Fruit fly (Drosophila melanogaster): ENCODE measurements around the gene CG34244.

CG34244 gene

DNA sequence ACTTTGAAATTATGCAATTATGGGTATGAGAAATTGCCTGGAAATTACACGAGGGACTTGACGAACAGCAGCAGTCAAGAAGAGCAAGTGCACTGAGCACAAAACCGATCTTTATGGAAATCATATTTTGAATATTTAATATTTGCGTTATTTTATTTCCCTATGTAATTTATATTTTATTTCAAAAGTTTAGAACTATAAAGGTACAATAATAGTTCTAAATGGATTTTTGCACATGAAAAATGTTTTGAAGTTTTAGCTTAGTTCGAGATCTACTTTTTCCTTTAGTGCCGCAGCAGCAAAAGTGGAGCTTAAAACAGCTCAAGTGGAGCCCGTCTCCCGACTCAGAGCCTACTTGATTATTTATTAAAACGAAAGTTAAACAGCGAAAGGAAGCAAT, 5.3 kb upstream of the CG34244 start (continued):
- TF ChIP-seq CG10631 (GFP tag; optimal IDR thresholded peaks at IDR 0.05): peak; percentile 52
- peak; percentile 37 for TF ChIP-seq CG6792 (GFP tag; optimal IDR thresholded peaks at IDR 0.05)
- TF ChIP-seq fkh (GFP tag; optimal IDR thresholded peaks at IDR 0.05): no peak
- peak; percentile 52 for TF ChIP-seq CG34406 (GFP tag; optimal IDR thresholded peaks at IDR 0.05)
- TF ChIP-seq CG11294 (GFP tag; IDR thresholded peaks at IDR 0.05): no peak
- TF ChIP-seq CG16779 (tag; optimal IDR thresholded peaks at IDR 0.05): no peak
- no peak for TF ChIP-seq CG6276 (GFP tag; optimal IDR thresholded peaks at IDR 0.05)
- TF ChIP-seq CG11762 (GFP tag; optimal IDR thresholded peaks at IDR 0.05; ENCODE audit: insufficient read depth): peak; percentile 24
- peak; percentile 25 for TF ChIP-seq spab (GFP tag; optimal IDR thresholded peaks at IDR 0.05)
- peak; percentile 61 for TF ChIP-seq esn (GFP tag; optimal IDR thresholded peaks at IDR 0.05)
- peak; percentile 55; the same call in 2 of the 3 replicates for TF ChIP-seq CG6163 (GFP tag; IDR thresholded peaks at IDR 0.05)
- TF ChIP-seq salr (GFP tag; optimal IDR thresholded peaks at IDR 0.05): peak in 1 of 2 experiments; percentile 48
- TF ChIP-seq Hr39 (GFP tag; optimal IDR thresholded peaks at IDR 0.05): peak; percentile 25
- peak; percentile 46 for TF ChIP-seq Met (GFP tag; optimal IDR thresholded peaks at IDR 0.05)
- peak; percentile 39 for TF ChIP-seq CG8632 (GFP tag; optimal IDR thresholded peaks at IDR 0.05)
- no peak for TF ChIP-seq CG4318 (GFP tag; optimal IDR thresholded peaks at IDR 0.05)
- TF ChIP-seq Ets21C (GFP tag; optimal IDR thresholded peaks at IDR 0.05): no peak
- TF ChIP-seq CG3032 (tag; optimal IDR thresholded peaks at IDR 0.05): peak; percentile 56
- no peak for TF ChIP-seq CG1621 (tag; optimal IDR thresholded peaks at IDR 0.05)
- peak; percentile 53 for TF ChIP-seq acj6 (GFP tag; optimal IDR thresholded peaks at IDR 0.05)
- TF ChIP-seq Sox14 (GFP tag; optimal IDR thresholded peaks at IDR 0.05): peak; percentile 25
- no peak for TF ChIP-seq Hr38 (GFP tag; optimal IDR thresholded peaks at IDR 0.05)
- TF ChIP-seq svp (GFP tag): peak; percentile 49
- TF ChIP-seq Hr4 (GFP tag; optimal IDR thresholded peaks at IDR 0.05): peak; percentile 29

DNA sequence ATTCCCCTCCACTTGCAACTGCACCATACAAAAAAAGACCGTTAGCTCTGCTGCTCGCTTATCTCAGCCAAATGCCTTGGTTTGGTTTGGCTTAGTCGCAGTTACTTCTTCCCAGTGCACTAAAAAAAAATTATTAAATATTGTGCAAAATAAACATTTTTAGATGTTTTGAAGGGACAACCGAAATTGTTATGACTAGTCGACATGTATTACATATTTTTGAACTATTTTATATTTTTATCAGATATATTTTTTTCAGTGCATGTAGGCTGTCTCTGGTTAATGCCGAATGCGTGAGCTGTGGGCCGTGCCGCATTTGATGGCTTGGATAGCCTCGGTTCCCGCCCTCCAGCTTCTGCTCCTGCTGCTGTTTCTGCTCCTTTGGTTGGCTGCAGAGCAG, 3.6 kb upstream of the CG34244 start:
- no peak for TF ChIP-seq CG9139 (GFP tag; optimal IDR thresholded peaks at IDR 0.05)
- peak; percentile 70 for TF ChIP-seq Sox102F (GFP tag; optimal IDR thresholded peaks at IDR 0.05)
- no peak for TF ChIP-seq fkh (GFP tag; optimal IDR thresholded peaks at IDR 0.05)
- TF ChIP-seq acj6 (GFP tag; optimal IDR thresholded peaks at IDR 0.05): peak; percentile 53
- peak; percentile 48 for TF ChIP-seq CG10669 (GFP tag; optimal IDR thresholded peaks at IDR 0.05)
- peak; percentile 35 for TF ChIP-seq vri (GFP tag; optimal IDR thresholded peaks at IDR 0.05)
- peak; percentile 86 for TF ChIP-seq Eip78C (GFP tag)
- no peak for TF ChIP-seq fd85E (GFP tag; optimal IDR thresholded peaks at IDR 0.05)
- TF ChIP-seq CG6808 (GFP tag; optimal IDR thresholded peaks at IDR 0.05): peak; percentile 32
- peak; percentile 44 for TF ChIP-seq CG8632 (GFP tag; optimal IDR thresholded peaks at IDR 0.05)
- peak; percentile 51 for TF ChIP-seq CG31627 (GFP tag; optimal IDR thresholded peaks at IDR 0.05)
- peak; percentile 18 for TF ChIP-seq fd59A (GFP tag; optimal IDR thresholded peaks at IDR 0.05)
- peak; percentile 25 for TF ChIP-seq CG7368 (GFP tag; optimal IDR thresholded peaks at IDR 0.05)
- TF ChIP-seq ss (GFP tag; optimal IDR thresholded peaks at IDR 0.05): peak in 1 of 2 experiments; percentile 63
- TF ChIP-seq CG10631 (GFP tag; optimal IDR thresholded peaks at IDR 0.05): peak; percentile 58
- peak; percentile 60 for TF ChIP-seq lz (GFP tag; optimal IDR thresholded peaks at IDR 0.05)
- TF ChIP-seq Ets21C (GFP tag; optimal IDR thresholded peaks at IDR 0.05): peak; percentile 25
- TF ChIP-seq Blimp-1 (GFP tag; optimal IDR thresholded peaks at IDR 0.05): no peak
- TF ChIP-seq topi (GFP tag; optimal IDR thresholded peaks at IDR 0.05): peak; percentile 63
- TF ChIP-seq Eip75B (GFP tag; optimal IDR thresholded peaks at IDR 0.05): peak; percentile 39
- no peak for TF ChIP-seq CG8319 (GFP tag; optimal IDR thresholded peaks at IDR 0.05)
- no peak for TF ChIP-seq CG1621 (tag; optimal IDR thresholded peaks at IDR 0.05)
- peak; percentile 77 for TF ChIP-seq CG8119 (GFP tag; IDR thresholded peaks at IDR 0.05)
- TF ChIP-seq CG11762 (GFP tag; optimal IDR thresholded peaks at IDR 0.05; ENCODE audit: insufficient read depth): no peak
- peak; percentile 73 for TF ChIP-seq esn (GFP tag; optimal IDR thresholded peaks at IDR 0.05)
- peak; percentile 51 for TF ChIP-seq Ets96B (tag; optimal IDR thresholded peaks at IDR 0.05)
- peak; percentile 78 for TF ChIP-seq CG6276 (GFP tag; optimal IDR thresholded peaks at IDR 0.05)
- TF ChIP-seq CG15336 (GFP tag; IDR thresholded peaks at IDR 0.05): peak; percentile 71
- TF ChIP-seq salr (GFP tag; optimal IDR thresholded peaks at IDR 0.05): peak in 1 of 2 experiments; percentile 58
- peak; percentile 7 for TF ChIP-seq dsx (GFP tag; optimal IDR thresholded peaks at IDR 0.05; ENCODE audit: poor library complexity, severe bottlenecking)
- TF ChIP-seq svp (GFP tag): peak; percentile 85
- peak; percentile 74 for TF ChIP-seq Met (GFP tag; optimal IDR thresholded peaks at IDR 0.05)
- peak; percentile 33 for TF ChIP-seq CG6792 (GFP tag; optimal IDR thresholded peaks at IDR 0.05)
- TF ChIP-seq CG16779 (tag; optimal IDR thresholded peaks at IDR 0.05): no peak
- TF ChIP-seq pdm3 (GFP tag; optimal IDR thresholded peaks at IDR 0.05): peak; percentile 42
- TF ChIP-seq Sox15 (GFP tag; optimal IDR thresholded peaks at IDR 0.05): no peak
- peak; percentile 49 for TF ChIP-seq Gug (GFP tag; IDR thresholded peaks at IDR 0.05)
- TF ChIP-seq CG3032 (tag; optimal IDR thresholded peaks at IDR 0.05): no peak
- TF ChIP-seq Hr38 (GFP tag; optimal IDR thresholded peaks at IDR 0.05): no peak
- no peak for TF ChIP-seq CG11902 (GFP tag; optimal IDR thresholded peaks at IDR 0.05)

Data from whole organism, prepupa.